Fruit fly (Drosophila melanogaster) whole organism, embryonic: Measurements from ENCODE around the gene nAChRbeta1.
A peak's percentile ranks its signal among the peaks of the same experiment; 100 is the strongest.

Source experiments
- Aef1 ChIP-seq: fragments of 200-800 bp; sonication (Bioruptor generic); IDR thresholded peaks from 3 replicates; pipeline ENCODE4 v1.3.6; 2022; ENCODE audit warnings: missing biosample characterization, missing genetic modification characterization
- C15 ChIP-seq: fragments of 200-800 bp; sonication (Bioruptor generic); IDR thresholded peaks from 3 replicates; pipeline ENCODE4 v1.3.6; 2022; ENCODE audit warnings: missing biosample characterization, missing genetic modification characterization
- CG10959 ChIP-seq: fragments of 200-800 bp; sonication (Bioruptor generic); IDR thresholded peaks from 2 replicates; pipeline ENCODE4 v1.3.6; 2022; ENCODE audit warnings: missing biosample characterization, missing genetic modification characterization
- CG11247 ChIP-seq: fragments of 200-800 bp; sonication (Bioruptor generic); IDR thresholded peaks from 2 replicates; pipeline ENCODE4 v1.3.6; 2022; ENCODE audit warnings: missing biosample characterization, missing genetic modification characterization
- CG12155 ChIP-seq: fragments of 200-800 bp; sonication (Bioruptor generic); optimal IDR thresholded peaks from 3 replicates; lab custom pipeline; 2016; ENCODE audit warnings: missing biosample characterization, missing genetic modification characterization
- CG13296 ChIP-seq: fragments of 200-800 bp; sonication (Bioruptor generic); optimal IDR thresholded peaks from 3 replicates; lab custom pipeline; 2018; ENCODE audit warnings: missing biosample characterization, mild to moderate bottlenecking, missing genetic modification characterization
- CG13894 ChIP-seq: fragments of 200-800 bp; sonication (Bioruptor generic); optimal IDR thresholded peaks from 3 replicates; lab custom pipeline; 2018; ENCODE audit warnings: missing biosample characterization, mild to moderate bottlenecking, missing genetic modification characterization, moderate library complexity
- CG15269 ChIP-seq: fragments of 200-800 bp; sonication (Bioruptor generic); optimal IDR thresholded peaks from 2 replicates; lab custom pipeline; 2018; ENCODE audit warnings: missing biosample characterization, mild to moderate bottlenecking, missing genetic modification characterization, moderate library complexity
- CG15479 ChIP-seq: fragments of 200-800 bp; sonication (Bioruptor generic); optimal IDR thresholded peaks from 3 replicates; lab custom pipeline; 2019; ENCODE audit warnings: missing biosample characterization, mild to moderate bottlenecking, missing genetic modification characterization, moderate library complexity
- CG17186 ChIP-seq: fragments of 200-800 bp; sonication (Bioruptor generic); optimal IDR thresholded peaks from 3 replicates; lab custom pipeline; 2017; ENCODE audit warnings: missing biosample characterization, missing genetic modification reagents, missing genetic modification characterization
- CG18011 ChIP-seq: fragments of 200-800 bp; sonication (Bioruptor generic); optimal IDR thresholded peaks from 2 replicates; lab custom pipeline; 2017; ENCODE audit warnings: missing biosample characterization, missing genetic modification characterization, mild to moderate bottlenecking, moderate library complexity, missing genotype
- CG18262 ChIP-seq: fragments of 200-800 bp; optimal IDR thresholded peaks from 3 replicates; lab custom pipeline; 2019; ENCODE audit warnings: missing biosample characterization, mild to moderate bottlenecking, missing genetic modification characterization, moderate library complexity
- CG3065 ChIP-seq: fragments of 200-800 bp; sonication (Bioruptor generic); optimal IDR thresholded peaks from 2 replicates; lab custom pipeline; 2016; ENCODE audit warnings: missing biosample characterization, missing genetic modification characterization
- CG3163 ChIP-seq: fragments of 200-800 bp; sonication (Bioruptor generic); optimal IDR thresholded peaks from 3 replicates; lab custom pipeline; 2016; ENCODE audit warnings: missing biosample characterization, missing genetic modification characterization
- CG32772 ChIP-seq: fragments of 200-800 bp; sonication (Bioruptor generic); IDR thresholded peaks from 2 replicates; pipeline ENCODE4 v1.3.6; 2022; ENCODE audit warnings: missing biosample characterization, missing genetic modification characterization
- CG3281 ChIP-seq: fragments of 200-800 bp; sonication (Bioruptor generic); optimal IDR thresholded peaks from 3 replicates; lab custom pipeline; 2017; ENCODE audit warnings: missing biosample characterization, mild to moderate bottlenecking, missing genetic modification characterization
- CG33557 ChIP-seq: fragments of 200-800 bp; sonication (Bioruptor generic); optimal IDR thresholded peaks from 2 replicates; lab custom pipeline; 2019; ENCODE audit warnings: missing biosample characterization, mild to moderate bottlenecking, missing genetic modification characterization, moderate library complexity
- CG34376 ChIP-seq: fragments of 200-800 bp; sonication (Bioruptor generic); optimal IDR thresholded peaks from 2 replicates; lab custom pipeline; 2018; ENCODE audit warnings: missing biosample characterization, mild to moderate bottlenecking, missing genetic modification characterization
- CG34422 ChIP-seq: fragments of 200-800 bp; sonication (Bioruptor generic); IDR thresholded peaks from 3 replicates; pipeline ENCODE4 v1.3.6; 2022; ENCODE audit warnings: missing biosample characterization, missing genetic modification characterization
- CG6175 ChIP-seq: fragments of 200-800 bp; sonication (Bioruptor generic); IDR thresholded peaks from 3 replicates; pipeline ENCODE4 v1.3.6; 2022; ENCODE audit warnings: missing biosample characterization, missing genetic modification characterization
- CG7963 ChIP-seq: fragments of 200-800 bp; sonication (Bioruptor generic); IDR thresholded peaks from 3 replicates; pipeline ENCODE4 v1.3.6; 2022; ENCODE audit warnings: missing biosample characterization, missing genetic modification characterization; ENCODE audit not compliant: partially characterized antibody
- CG8944 ChIP-seq: fragments of 200-800 bp; sonication (Bioruptor generic); optimal IDR thresholded peaks from 3 replicates; lab custom pipeline; 2016; ENCODE audit warnings: missing biosample characterization, missing genetic modification characterization
- CkIIα-i1 ChIP-seq: fragments of 200-800 bp; sonication (Bioruptor generic); IDR thresholded peaks from 2 replicates; pipeline ENCODE4 v1.3.6; 2022; ENCODE audit warnings: missing biosample characterization, missing genetic modification characterization
- D ChIP-seq, 2 experiments: fragments of 200-800 bp in 1 of 2; fragments of >200 bp in 1 of 2; sonication (Bioruptor generic) in 1 of 2; optimal IDR thresholded peaks; 2 replicates in 1 of 2; 3 replicates in 1 of 2; lab custom pipeline; 2017; ENCODE audit warnings: mild to moderate bottlenecking in 1 of 2, missing biosample characterization in 1 of 2, missing genetic modification characterization in 1 of 2, missing genetic modification reagents in 1 of 2
- GATAe ChIP-seq: fragments of 200-800 bp; sonication (Bioruptor generic); conservative IDR thresholded peaks from 2 replicates; pipeline ENCODE4 v1.3.6; 2022; ENCODE audit warnings: missing biosample characterization, missing genetic modification characterization
- HmgZ ChIP-seq: fragments of 200-800 bp; sonication (Bioruptor generic); optimal IDR thresholded peaks from 2 replicates; lab custom pipeline; 2018; ENCODE audit warnings: missing biosample characterization, mild to moderate bottlenecking, missing genetic modification characterization
- Lhr ChIP-seq: fragments of 200-800 bp; sonication (Bioruptor generic); optimal IDR thresholded peaks from 3 replicates; lab custom pipeline; 2017; ENCODE audit warnings: mild to moderate bottlenecking, missing biosample characterization, missing genetic modification reagents, missing genetic modification characterization
- Nf-YA ChIP-seq: fragments of 200-800 bp; sonication (Bioruptor generic); IDR thresholded peaks from 2 replicates; pipeline ENCODE4 v1.3.6; 2022; ENCODE audit warnings: missing biosample characterization, missing genetic modification characterization
- Oli ChIP-seq: fragments of 200-800 bp; sonication (Bioruptor generic); optimal IDR thresholded peaks from 2 replicates; lab custom pipeline; 2018; ENCODE audit warnings: missing biosample characterization, mild to moderate bottlenecking, missing genetic modification characterization, moderate library complexity
- Ptx1 ChIP-seq: fragments of 200-800 bp; sonication (Bioruptor generic); IDR thresholded peaks from 2 replicates; pipeline ENCODE4 v1.3.6; 2022; ENCODE audit warnings: missing biosample characterization, missing genetic modification characterization
- Rfx ChIP-seq: fragments of 200-800 bp; sonication (Bioruptor generic); IDR thresholded peaks from 2 replicates; pipeline ENCODE4 v1.3.6; 2022; ENCODE audit warnings: missing biosample characterization, missing genetic modification characterization
- Rx ChIP-seq: fragments of 200-800 bp; sonication (Bioruptor generic); IDR thresholded peaks from 2 replicates; pipeline ENCODE4 v1.3.6; 2022; ENCODE audit warnings: missing biosample characterization, missing genetic modification characterization
- Scr ChIP-seq: fragments of 200-800 bp; sonication (Bioruptor generic); IDR thresholded peaks from 2 replicates; pipeline ENCODE4 v1.3.6; 2022; ENCODE audit warnings: missing biosample characterization, missing genetic modification characterization; ENCODE audit not compliant: partially characterized antibody
- Taf1 ChIP-seq: fragments of 200-800 bp; sonication (Bioruptor generic); IDR thresholded peaks from 2 replicates; pipeline ENCODE4 v1.3.6; 2022; ENCODE audit warnings: missing biosample characterization, missing genetic modification characterization
- Xbp1 ChIP-seq: fragments of 200-800 bp; sonication (Bioruptor generic); optimal IDR thresholded peaks from 3 replicates; lab custom pipeline; 2016; ENCODE audit warnings: missing biosample characterization, mild to moderate bottlenecking, missing genetic modification characterization
- ab ChIP-seq: fragments of 200-800 bp; sonication (Bioruptor generic); optimal IDR thresholded peaks from 2 replicates; lab custom pipeline; 2016; ENCODE audit warnings: missing biosample characterization, missing genetic modification characterization
- al ChIP-seq: fragments of 200-800 bp; sonication (Bioruptor generic); IDR thresholded peaks from 2 replicates; pipeline ENCODE4 v1.3.6; 2022; ENCODE audit warnings: missing biosample characterization, missing genetic modification characterization
- btn ChIP-seq: fragments of 200-800 bp; sonication (Bioruptor generic); optimal IDR thresholded peaks from 2 replicates; lab custom pipeline; 2016; ENCODE audit warnings: missing biosample characterization, missing genetic modification characterization
- cas ChIP-seq: fragments of 200-800 bp; sonication (Bioruptor generic); IDR thresholded peaks from 2 replicates; pipeline ENCODE4 v1.3.6; 2022; ENCODE audit warnings: missing biosample characterization, missing genetic modification characterization
- dimm ChIP-seq: fragments of 200-800 bp; sonication (Bioruptor generic); IDR thresholded peaks from 2 replicates; pipeline ENCODE4 v1.3.6; 2022; ENCODE audit warnings: missing biosample characterization, missing genetic modification characterization
- gt ChIP-seq: fragments of 200-800 bp; sonication (Bioruptor generic); IDR thresholded peaks from 2 replicates; pipeline ENCODE4 v1.3.6; 2022; ENCODE audit warnings: missing biosample characterization, missing genetic modification characterization
- jigr1 ChIP-seq: fragments of 200-800 bp; sonication (Bioruptor generic); IDR thresholded peaks from 3 replicates; pipeline ENCODE4 v1.3.6; 2022; ENCODE audit warnings: missing biosample characterization, missing genetic modification characterization
- otp ChIP-seq: fragments of 200-800 bp; sonication (Bioruptor generic); IDR thresholded peaks from 3 replicates; pipeline ENCODE4, ENCODE4 v1.3.6; 2022; ENCODE audit warnings: missing biosample characterization, missing genetic modification characterization
- pfk ChIP-seq: fragments of 200-800 bp; sonication (Bioruptor generic); optimal IDR thresholded peaks from 2 replicates; lab custom pipeline; 2018; ENCODE audit warnings: missing biosample characterization, mild to moderate bottlenecking, missing genetic modification characterization, moderate library complexity
- rib ChIP-seq: fragments of 200-800 bp; sonication (Bioruptor generic); IDR thresholded peaks from 2 replicates; pipeline ENCODE4 v1.3.6; 2022; ENCODE audit warnings: missing biosample characterization, missing genetic modification characterization
- sd ChIP-seq: fragments of 200-800 bp; sonication (Bioruptor generic); optimal IDR thresholded peaks from 3 replicates; lab custom pipeline; 2018; ENCODE audit warnings: missing biosample characterization, mild to moderate bottlenecking, missing genetic modification characterization, moderate library complexity
- seq ChIP-seq: fragments of 200-800 bp; sonication (Bioruptor generic); IDR thresholded peaks from 2 replicates; pipeline ENCODE4 v1.3.6; 2022; ENCODE audit warnings: missing biosample characterization, missing genetic modification characterization
- sna ChIP-seq: fragments of 200-800 bp; sonication (Bioruptor generic); IDR thresholded peaks from 2 replicates; pipeline ENCODE4 v1.3.6; 2022; ENCODE audit warnings: missing biosample characterization, missing genetic modification characterization; ENCODE audit not compliant: partially characterized antibody
- stc ChIP-seq: fragments of 200-800 bp; sonication (Bioruptor generic); IDR thresholded peaks from 2 replicates; pipeline ENCODE4 v1.3.6; 2022; ENCODE audit warnings: missing biosample characterization, missing genetic modification characterization
- tin ChIP-seq: fragments of 200-800 bp; sonication (Bioruptor generic); optimal IDR thresholded peaks from 3 replicates; lab custom pipeline; 2016; ENCODE audit warnings: missing biosample characterization, missing genetic modification characterization
- vnd ChIP-seq: fragments of 200-800 bp; sonication (Bioruptor generic); IDR thresholded peaks from 3 replicates; pipeline ENCODE4 v1.3.6; 2022; ENCODE audit warnings: missing biosample characterization, missing genetic modification characterization; ENCODE audit not compliant: partially characterized antibody

Gene nAChRbeta1

DNA sequence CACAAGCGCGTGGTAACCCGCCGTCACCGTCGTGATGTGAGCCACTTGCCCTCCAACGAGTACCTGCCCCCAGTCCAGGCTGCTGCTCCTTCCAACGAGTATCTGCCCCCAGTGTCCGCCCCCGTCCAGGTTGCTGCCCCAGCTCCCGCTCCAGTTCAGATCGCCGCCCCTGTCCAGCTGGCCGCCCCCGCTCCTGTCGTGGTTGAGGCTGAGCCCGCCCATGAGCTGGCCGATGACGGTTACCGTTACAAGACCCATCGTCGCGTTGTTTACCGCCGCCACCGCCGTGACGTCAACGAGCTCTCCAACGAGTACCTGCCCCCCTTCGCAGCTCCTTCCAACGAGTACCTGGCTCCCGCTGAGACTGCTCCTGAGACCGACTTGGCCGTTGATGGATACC, 51.6 kb downstream of the nAChRbeta1 start (continued):
- TF ChIP-seq GATAe (GFP tag; lab: Robert Waterston, UW) (no peak), gt (no peak), CG18011 (no peak), CG10959 (peak; percentile 65), CG15269 (tag; lab: Kevin White, UChicago) (no peak), al (0 out of 2 replicates have a peak, but pooled peaks have one; percentile 4), ab (GFP tag; lab: Kevin White, UChicago) (no peak), Ptx1 (GFP tag; lab: Robert Waterston, UW) (0 out of 2 replicates have a peak, but pooled peaks have one; percentile 12), tin (GFP tag; lab: Kevin White, UChicago) (no peak), Scr (GFP tag; lab: Robert Waterston, UW) (no peak), otp (GFP tag; lab: Robert Waterston, UW) (no peak), CG13296 (no peak), sna (GFP tag; lab: Robert Waterston, UW) (no peak), CkIIα-i1 (GFP tag; lab: Robert Waterston, UW) (no peak), dimm (GFP tag; lab: Robert Waterston, UW) (0 out of 2 replicates have a peak, but pooled peaks have one; percentile 8), vnd (GFP tag; lab: Robert Waterston, UW) (no peak), Lhr (GFP tag; lab: Kevin White, UChicago) (no peak), HmgZ (tag; lab: Kevin White, UChicago) (no peak), pfk (no peak), CG12155 (no peak), btn (GFP tag; lab: Kevin White, UChicago) (no peak), Taf1 (GFP tag; lab: Robert Waterston, UW) (no peak), C15 (no peak), CG3281 (GFP tag; lab: Kevin White, UChicago) (no peak), seq (GFP tag; lab: Robert Waterston, UW) (no peak), sd (tag; lab: Kevin White, UChicago) (no peak), CG3065 (GFP tag; lab: Kevin White, UChicago) (no peak), stc (no peak), CG34376 (GFP tag; lab: Kevin White, UChicago) (no peak), Rfx (GFP tag; lab: Robert Waterston, UW) (peak; percentile 44), Rx (no peak), CG7963 (GFP tag; lab: Robert Waterston, UW) (0 out of 3 replicates have a peak, but pooled peaks have one; percentile 29), D (optimal IDR thresholded peaks at IDR 0.05; lab: Kevin White, UChicago) (no peak), D (GFP tag; optimal IDR thresholded peaks at IDR 0.05; lab: Kevin White, UChicago) (no peak), CG17186 (GFP tag; lab: Kevin White, UChicago) (no peak), CG6175 (GFP tag; lab: Robert Waterston, UW) (peak; percentile 10; the same call in 1 of the 3 replicates), rib (GFP tag; lab: Robert Waterston, UW) (peak; percentile 30; the same call in 1 of the 2 replicates), CG3163 (GFP tag; lab: Kevin White, UChicago) (no peak), CG11247 (GFP tag; lab: Robert Waterston, UW) (no peak), Xbp1 (GFP tag; lab: Kevin White, UChicago) (no peak), CG15479 (GFP tag; lab: Kevin White, UChicago) (no peak), CG34422 (GFP tag; lab: Robert Waterston, UW) (no peak), CG8944 (GFP tag; lab: Kevin White, UChicago) (no peak), CG32772 (no peak), CG33557 (no peak), cas (GFP tag; lab: Robert Waterston, UW) (0 out of 2 replicates have a peak, but pooled peaks have one; percentile 29), Nf-YA (GFP tag; lab: Robert Waterston, UW) (no peak), jigr1 (0 out of 3 replicates have a peak, but pooled peaks have one; percentile 7), Oli (no peak), CG13894 (tag; lab: Kevin White, UChicago) (no peak), Aef1 (GFP tag; lab: Robert Waterston, UW) (0 out of 3 replicates have a peak, but pooled peaks have one; percentile 10), CG18262 (tag; lab: Kevin White, UChicago) (no peak)
